Worm (Caenorhabditis elegans) whole organism, L4 larva: ENCODE measurements around the gene ram-2.

Experiments used
- R02D3.7 ChIP-seq: fragments of 150-350 bp; sonication (generic microtip); optimal IDR thresholded peaks from 3 replicates; lab custom pipeline; 2014; ENCODE audit warnings: missing biosample characterization, missing genetic modification characterization
- ama-1 ChIP-seq: fragments of 150-350 bp; optimal IDR thresholded peaks from 2 replicates; lab custom pipeline; 2014; ENCODE audit warnings: inconsistent platforms, mixed read lengths
- zfp-2 ChIP-seq: sonication (generic microtip); optimal IDR thresholded peaks from 2 replicates; lab custom pipeline; 2016; ENCODE audit warnings: mild to moderate bottlenecking, missing genetic modification characterization, missing compliant biosample characterization

ce11 chrII:10999109-10999508 is 17.6 kb downstream of the ram-2 start:
- TF ChIP-seq zfp-2 (tag; lab: Kevin White, UChicago): no peak
- no peak for TF ChIP-seq R02D3.7 (tag; lab: Kevin White, UChicago)
- no peak for TF ChIP-seq ama-1
